Worm (Caenorhabditis elegans): ENCODE data around the gene EGAP5.1.

Gene EGAP5.1

DNA sequence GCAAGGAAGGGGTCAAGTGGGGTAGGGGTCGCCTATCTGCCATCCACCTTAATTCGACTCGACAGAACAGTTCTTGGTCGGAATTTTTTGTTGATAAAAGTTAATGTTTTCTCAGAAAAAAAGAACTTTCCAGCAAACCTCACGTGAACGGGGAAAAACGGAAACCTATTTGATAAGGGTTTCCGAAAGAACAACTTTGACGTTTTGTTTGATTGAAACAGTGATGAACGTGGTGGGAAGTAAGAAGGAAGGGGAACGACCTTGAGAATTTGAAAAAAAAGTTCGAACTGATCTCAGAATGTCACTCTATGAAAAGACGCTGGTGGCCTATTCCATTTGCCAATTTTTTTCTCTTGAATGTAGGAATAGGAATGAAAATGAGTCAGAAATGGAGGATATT lies 40.5 kb upstream of the EGAP5.1 start:
- TF ChIP-seq ceh-20 (GFP tag; IDR thresholded peaks at IDR 0.05) (peak; percentile 53; the same call in 1 of the 2 replicates), pha-4 (GFP tag; IDR thresholded peaks at IDR 0.05) (0 out of 2 replicates have a peak, but pooled peaks have one; percentile 16), pha-4 (tag; optimal IDR thresholded peaks at IDR 0.05) (no peak), aha-1 (tag) (peak; percentile 79), nhr-28 (tag; optimal IDR thresholded peaks at IDR 0.05) (peak; percentile 49), tra-1 (GFP tag; IDR thresholded peaks at IDR 0.05) (peak; percentile 78; the same call in 1 of the 2 replicates), Y75B8A.6 (GFP tag; IDR thresholded peaks at IDR 0.05) (no peak), mxl-3 (GFP tag; optimal IDR thresholded peaks at IDR 0.05) (peak; percentile 22), hmg-1.1 (GFP tag; IDR thresholded peaks at IDR 0.05) (no peak; the same call in 1 of the 2 replicates), hlh-30 (tag; optimal IDR thresholded peaks at IDR 0.05; ENCODE audit: insufficient read depth) (peak; percentile 69), daf-16 (GFP tag; optimal IDR thresholded peaks at IDR 0.05) (no peak), daf-16 (tag; optimal IDR thresholded peaks at IDR 0.05) (peak; percentile 62), mdt-29 (GFP tag; IDR thresholded peaks at IDR 0.05) (peak; percentile 84), dmd-6 (GFP tag; IDR thresholded peaks at IDR 0.05) (peak; percentile 80), lin-1 (GFP tag; IDR thresholded peaks at IDR 0.05) (peak; percentile 81), hlh-11 (tag; optimal IDR thresholded peaks at IDR 0.05) (peak; percentile 49), ZK337.2 (GFP tag; IDR thresholded peaks at IDR 0.05) (no peak), dve-1 (tag; optimal IDR thresholded peaks at IDR 0.05; ENCODE audit: insufficient read depth) (peak; percentile 59), mdl-1 (tag; optimal IDR thresholded peaks at IDR 0.05) (peak in 1 of 2 experiments; percentile 45), egl-43 (GFP tag; IDR thresholded peaks at IDR 0.05) (no peak)

DNA sequence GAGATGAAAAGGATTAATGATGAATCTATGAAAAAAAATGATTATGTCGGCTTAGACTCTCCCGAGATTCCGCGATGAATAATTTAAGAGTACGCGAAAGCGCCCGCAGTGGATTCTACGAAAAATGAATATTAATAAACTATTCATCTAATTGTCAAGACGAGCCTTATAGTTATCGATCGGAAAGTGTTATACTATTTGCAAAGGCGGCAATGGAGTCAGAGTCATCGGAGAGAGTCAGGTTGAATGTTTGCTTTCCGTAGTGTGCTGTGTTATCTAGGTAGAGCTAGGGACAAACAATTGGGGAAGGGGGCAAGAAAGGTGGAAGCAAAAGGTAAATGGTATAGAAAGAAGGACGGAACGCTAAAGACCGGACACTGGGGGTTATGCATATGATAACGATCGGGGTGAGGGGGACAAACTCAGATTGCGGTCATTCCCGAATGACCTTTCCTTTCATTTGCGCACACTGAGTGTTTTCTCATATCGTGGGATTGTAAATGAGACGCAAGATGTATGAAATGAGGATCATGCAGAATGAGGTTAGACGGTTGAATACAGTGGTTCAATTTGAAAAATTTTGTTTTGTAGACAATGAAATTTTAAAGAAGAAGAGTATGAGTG lies 40.0 kb upstream of the EGAP5.1 start:
- peak; percentile 17 for TF ChIP-seq rbr-2 (tag; optimal IDR thresholded peaks at IDR 0.05)
- peak; percentile 2 for TF ChIP-seq nhr-6 (tag; optimal IDR thresholded peaks at IDR 0.05)
- TF ChIP-seq pqm-1 (tag; optimal IDR thresholded peaks at IDR 0.05): peak; percentile 31
- TF ChIP-seq daf-16 (GFP tag; optimal IDR thresholded peaks at IDR 0.05): no peak
- peak; percentile 47 for TF ChIP-seq daf-16 (tag; optimal IDR thresholded peaks at IDR 0.05)
- TF ChIP-seq lim-7 (GFP tag; IDR thresholded peaks at IDR 0.05): no peak
- no peak for TF ChIP-seq lin-39 (tag; optimal IDR thresholded peaks at IDR 0.05)
- TF ChIP-seq aha-1 (tag): peak; percentile 81
- peak; percentile 50; the same call in 1 of the 2 replicates for TF ChIP-seq hmg-1.1 (GFP tag; IDR thresholded peaks at IDR 0.05)
- TF ChIP-seq pha-4 (GFP tag; IDR thresholded peaks at IDR 0.05): no peak
- TF ChIP-seq pha-4 (tag; optimal IDR thresholded peaks at IDR 0.05): peak; percentile 67
- peak; percentile 29 for TF ChIP-seq nhr-25 (tag; optimal IDR thresholded peaks at IDR 0.05; ENCODE audit: borderline replicate concordance, insufficient read depth)
- TF ChIP-seq nhr-28 (tag; optimal IDR thresholded peaks at IDR 0.05): peak; percentile 36

DNA sequence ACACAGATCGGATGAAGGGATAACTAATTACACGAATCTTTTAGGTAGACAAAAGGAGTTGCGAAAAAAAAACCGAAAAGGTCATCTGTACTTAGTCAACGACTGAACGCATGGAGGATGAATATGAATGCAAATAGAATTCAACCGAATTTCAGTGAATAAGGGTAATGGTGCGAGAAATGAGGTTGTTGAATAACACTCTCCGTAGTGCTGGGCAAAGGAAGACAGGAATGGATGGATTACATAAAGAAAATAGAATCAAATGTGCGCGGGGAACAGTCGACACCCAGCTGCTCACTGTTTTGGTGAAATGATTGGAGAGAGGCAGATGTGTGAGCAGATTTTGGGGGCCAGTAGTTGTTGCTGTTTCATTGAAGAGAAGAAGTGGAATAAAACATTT lies 38.6 kb upstream of the EGAP5.1 start:
- TF ChIP-seq egl-27 (tag; optimal IDR thresholded peaks at IDR 0.05) (no peak), nhr-25 (tag; optimal IDR thresholded peaks at IDR 0.05; ENCODE audit: borderline replicate concordance, insufficient read depth) (peak; percentile 6), pha-4 (GFP tag; IDR thresholded peaks at IDR 0.05) (no peak), pha-4 (tag; optimal IDR thresholded peaks at IDR 0.05) (no peak)

DNA sequence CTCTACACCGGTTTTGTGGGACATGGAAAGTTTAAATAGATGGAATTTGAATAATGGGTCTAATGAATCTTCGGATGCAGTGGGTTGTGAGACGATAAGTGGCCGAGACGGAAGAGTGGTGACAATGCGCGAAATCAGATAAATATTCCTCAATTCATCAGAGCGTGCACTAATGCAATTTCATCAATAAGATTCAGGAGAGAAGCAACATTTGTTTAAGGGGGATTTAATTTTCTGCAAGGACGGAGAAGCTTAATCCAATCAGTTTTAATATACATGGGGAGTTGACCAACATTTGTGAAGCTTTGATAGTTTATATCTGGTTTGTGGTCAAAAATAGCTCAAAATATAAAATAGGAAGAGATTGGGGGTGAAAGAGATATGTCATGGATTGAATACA lies 33.4 kb upstream of the EGAP5.1 start:
- TF ChIP-seq nhr-237 (tag; optimal IDR thresholded peaks at IDR 0.05) (no peak), ces-1 (GFP tag; optimal IDR thresholded peaks at IDR 0.05) (peak; percentile 83)

DNA sequence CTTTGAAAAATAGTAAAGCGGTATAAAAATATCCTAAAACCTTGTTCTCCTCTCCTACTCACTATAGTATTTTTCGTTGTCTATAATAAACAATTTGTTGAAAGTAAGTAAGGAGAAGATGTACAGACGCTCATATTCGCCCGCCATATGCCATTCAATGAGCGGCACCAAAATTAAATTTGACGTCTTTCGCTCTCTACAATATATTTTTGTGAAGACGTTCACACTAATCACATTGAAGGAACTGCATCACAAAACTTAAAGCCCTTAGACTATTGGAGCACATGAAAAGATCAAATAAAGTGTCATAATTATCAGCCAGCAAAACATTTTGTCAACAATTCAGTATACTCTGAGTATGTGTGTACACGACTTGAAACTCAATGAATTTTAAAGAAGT lies 31.1 kb upstream of the EGAP5.1 start:
- TF ChIP-seq nhr-41 (GFP tag; IDR thresholded peaks at IDR 0.05) (no peak), dve-1 (tag; optimal IDR thresholded peaks at IDR 0.05; ENCODE audit: insufficient read depth) (no peak), hlh-30 (tag; optimal IDR thresholded peaks at IDR 0.05; ENCODE audit: insufficient read depth) (no peak), saeg-2 (GFP tag; IDR thresholded peaks at IDR 0.05) (no peak), lin-39 (tag; optimal IDR thresholded peaks at IDR 0.05) (no peak), F44E2.7 (GFP tag; IDR thresholded peaks at IDR 0.05) (no peak), zag-1 (tag; optimal IDR thresholded peaks at IDR 0.05) (no peak), dmd-9 (GFP tag; IDR thresholded peaks at IDR 0.05) (no peak), sdz-12 (GFP tag; optimal IDR thresholded peaks at IDR 0.05) (no peak), R02D3.7 (tag; optimal IDR thresholded peaks at IDR 0.05) (no peak), Y48G9A.11 (GFP tag; IDR thresholded peaks at IDR 0.05) (no peak), unc-130 (GFP tag; optimal IDR thresholded peaks at IDR 0.05) (no peak), lir-3 (tag; optimal IDR thresholded peaks at IDR 0.05) (no peak), zfp-2 (tag; optimal IDR thresholded peaks at IDR 0.05) (no peak), Y5F2A.4 (GFP tag; optimal IDR thresholded peaks at IDR 0.05) (no peak), nhr-237 (tag; optimal IDR thresholded peaks at IDR 0.05) (no peak), dmd-6 (GFP tag; IDR thresholded peaks at IDR 0.05) (no peak)
